Fruit fly (Drosophila melanogaster) whole organism, embryonic: ENCODE data around the gene mRpS33.
A peak's percentile ranks its signal among the peaks of the same experiment; 100 is the strongest.

Experiments
- Atf-2 ChIP-seq: fragments of 200-800 bp; sonication (Bioruptor generic); optimal IDR thresholded peaks from 2 replicates; lab custom pipeline; 2016; ENCODE audit warnings: missing biosample characterization, missing genetic modification characterization
- C15 ChIP-seq: fragments of 200-800 bp; sonication (Bioruptor generic); IDR thresholded peaks from 3 replicates; pipeline ENCODE4 v1.3.6; 2022; ENCODE audit warnings: missing biosample characterization, missing genetic modification characterization
- CG10267 ChIP-seq: fragments of 200-800 bp; sonication (Bioruptor generic); optimal IDR thresholded peaks from 2 replicates; lab custom pipeline; 2018; ENCODE audit warnings: missing biosample characterization, mild to moderate bottlenecking, missing genetic modification characterization, moderate library complexity
- CG10274 ChIP-seq: fragments of 200-800 bp; sonication (Bioruptor generic); optimal IDR thresholded peaks from 3 replicates; lab custom pipeline; 2017; ENCODE audit warnings: missing biosample characterization, mild to moderate bottlenecking, missing genetic modification characterization
- CG10462 ChIP-seq: fragments of 200-800 bp; sonication (Bioruptor generic); optimal IDR thresholded peaks from 2 replicates; lab custom pipeline; 2016; ENCODE audit warnings: missing biosample characterization, missing genetic modification characterization
- CG11456 ChIP-seq: fragments of 200-800 bp; sonication (Bioruptor generic); IDR thresholded peaks from 3 replicates; pipeline ENCODE4 v1.3.6; 2022; ENCODE audit warnings: missing biosample characterization, missing genetic modification characterization
- CG12942 ChIP-seq: fragments of 200-800 bp; sonication (Bioruptor generic); optimal IDR thresholded peaks from 3 replicates; lab custom pipeline; 2016; ENCODE audit warnings: missing biosample characterization, missing genetic modification characterization
- CG16779 ChIP-seq: fragments of 200-800 bp; sonication (Bioruptor generic); IDR thresholded peaks from 2 replicates; pipeline ENCODE4 v1.3.6; 2022; ENCODE audit warnings: missing biosample characterization, missing genetic modification characterization
- CG32767 ChIP-seq: fragments of 200-800 bp; sonication (Bioruptor generic); IDR thresholded peaks from 2 replicates; pipeline ENCODE4 v1.3.6; 2022; ENCODE audit warnings: missing biosample characterization, missing genetic modification characterization
- CG4854 ChIP-seq: fragments of 200-800 bp; sonication (Bioruptor generic); optimal IDR thresholded peaks from 2 replicates; lab custom pipeline; 2016; ENCODE audit warnings: missing biosample characterization, missing genetic modification characterization, inconsistent platforms
- CG6689 ChIP-seq: fragments of 200-800 bp; sonication (Bioruptor generic); IDR thresholded peaks from 2 replicates; pipeline ENCODE4 v1.3.6; 2022; ENCODE audit warnings: missing biosample characterization, missing genetic modification characterization
- CG7745 ChIP-seq: fragments of 200-800 bp; sonication (Bioruptor generic); optimal IDR thresholded peaks from 2 replicates; lab custom pipeline; 2018; ENCODE audit warnings: missing biosample characterization, mild to moderate bottlenecking, missing genetic modification characterization, moderate library complexity
- CG8388 ChIP-seq: fragments of 200-800 bp; sonication (Bioruptor generic); optimal IDR thresholded peaks from 2 replicates; lab custom pipeline; 2019; ENCODE audit warnings: missing biosample characterization, mild to moderate bottlenecking, missing genetic modification characterization, moderate library complexity
- CG8944 ChIP-seq: fragments of 200-800 bp; sonication (Bioruptor generic); optimal IDR thresholded peaks from 3 replicates; lab custom pipeline; 2016; ENCODE audit warnings: missing biosample characterization, missing genetic modification characterization
- CG9437 ChIP-seq: fragments of 200-800 bp; sonication (Bioruptor generic); optimal IDR thresholded peaks from 2 replicates; lab custom pipeline; 2018; ENCODE audit warnings: missing biosample characterization, mild to moderate bottlenecking, missing genetic modification characterization
- D ChIP-seq, 2 experiments: fragments of 200-800 bp in 1 of 2; fragments of >200 bp in 1 of 2; sonication (Bioruptor generic) in 1 of 2; optimal IDR thresholded peaks; 2 replicates in 1 of 2; 3 replicates in 1 of 2; lab custom pipeline; 2017; ENCODE audit warnings: mild to moderate bottlenecking in 1 of 2, missing biosample characterization in 1 of 2, missing genetic modification characterization in 1 of 2, missing genetic modification reagents in 1 of 2
- Doc3 ChIP-seq: fragments of 200-800 bp; sonication (Bioruptor generic); IDR thresholded peaks from 3 replicates; pipeline ENCODE4 v1.3.6; 2022; ENCODE audit warnings: missing biosample characterization, missing genetic modification characterization; ENCODE audit not compliant: partially characterized antibody
- Gsc ChIP-seq: fragments of 200-800 bp; sonication (Bioruptor generic); IDR thresholded peaks from 2 replicates; pipeline ENCODE4 v1.3.6; 2022; ENCODE audit warnings: missing biosample characterization, missing genetic modification characterization
- H2.0 ChIP-seq: fragments of 200-800 bp; sonication (Bioruptor generic); IDR thresholded peaks from 2 replicates; pipeline ENCODE4 v1.3.6; 2022; ENCODE audit warnings: missing biosample characterization, missing genetic modification characterization
- HmgZ ChIP-seq: fragments of 200-800 bp; sonication (Bioruptor generic); optimal IDR thresholded peaks from 2 replicates; lab custom pipeline; 2018; ENCODE audit warnings: missing biosample characterization, mild to moderate bottlenecking, missing genetic modification characterization
- Hr51 ChIP-seq, 2 experiments: fragments of 200-800 bp; sonication (Bioruptor generic); optimal IDR thresholded peaks; 2 replicates in 1 of 2; 3 replicates in 1 of 2; lab custom pipeline; 2016 to 2018; ENCODE audit warnings: missing biosample characterization in 2 of 2, missing genetic modification characterization in 2 of 2, mild to moderate bottlenecking in 1 of 2, moderate library complexity in 1 of 2
- Lpt ChIP-seq: fragments of >200 bp; optimal IDR thresholded peaks from 2 replicates; lab custom pipeline; 2018; ENCODE audit warnings: missing biosample characterization, missing genetic modification characterization
- MTF-1 ChIP-seq: fragments of 200-800 bp; sonication (Bioruptor generic); optimal IDR thresholded peaks from 2 replicates; lab custom pipeline; 2018; ENCODE audit warnings: missing biosample characterization, mild to moderate bottlenecking, missing genetic modification characterization, borderline replicate concordance
- NFAT ChIP-seq: fragments of 200-800 bp; sonication (Bioruptor generic); IDR thresholded peaks from 2 replicates; pipeline ENCODE4 v1.3.6; 2022; ENCODE audit warnings: missing biosample characterization, missing genetic modification characterization
- Oli ChIP-seq: fragments of 200-800 bp; sonication (Bioruptor generic); optimal IDR thresholded peaks from 2 replicates; lab custom pipeline; 2018; ENCODE audit warnings: missing biosample characterization, mild to moderate bottlenecking, missing genetic modification characterization, moderate library complexity
- Opbp ChIP-seq: fragments of 200-800 bp; sonication (Bioruptor generic); IDR thresholded peaks from 3 replicates; pipeline ENCODE4 v1.3.6; 2022; ENCODE audit warnings: missing biosample characterization, missing genetic modification characterization; ENCODE audit not compliant: partially characterized antibody
- Sox102F ChIP-seq: fragments of 200-800 bp; sonication (Bioruptor generic); optimal IDR thresholded peaks from 2 replicates; lab custom pipeline; 2018; ENCODE audit warnings: missing biosample characterization, mild to moderate bottlenecking, missing genetic modification characterization, moderate library complexity
- Xrp1 ChIP-seq: fragments of 200-800 bp; sonication (Bioruptor generic); IDR thresholded peaks from 2 replicates; pipeline ENCODE4 v1.3.6; 2022; ENCODE audit warnings: missing biosample characterization, missing genetic modification characterization
- bsh ChIP-seq, 2 experiments: fragments of 200-800 bp; sonication (Bioruptor generic); optimal IDR thresholded peaks; 2 replicates each; lab custom pipeline; 2017 to 2018; ENCODE audit warnings: mild to moderate bottlenecking in 2 of 2, missing biosample characterization in 2 of 2, missing genetic modification characterization in 2 of 2, moderate library complexity in 1 of 2
- cas ChIP-seq: fragments of 200-800 bp; sonication (Bioruptor generic); IDR thresholded peaks from 2 replicates; pipeline ENCODE4 v1.3.6; 2022; ENCODE audit warnings: missing biosample characterization, missing genetic modification characterization
- chif ChIP-seq, 2 experiments: fragments of 200-800 bp; sonication (Bioruptor generic); optimal IDR thresholded peaks; 3 replicates each; lab custom pipeline; 2016; ENCODE audit warnings: missing biosample characterization in 2 of 2, missing genetic modification characterization in 2 of 2
- da ChIP-seq: fragments of 200-800 bp; sonication (Bioruptor generic); optimal IDR thresholded peaks from 2 replicates; lab custom pipeline; 2016; ENCODE audit warnings: missing biosample characterization, missing genetic modification characterization
- disco-r ChIP-seq: fragments of 200-800 bp; sonication (Bioruptor generic); optimal IDR thresholded peaks from 2 replicates; lab custom pipeline; 2016; ENCODE audit warnings: missing biosample characterization, missing genetic modification characterization
- gcm ChIP-seq: fragments of 200-800 bp; sonication (Bioruptor generic); optimal IDR thresholded peaks from 2 replicates; lab custom pipeline; 2019; ENCODE audit warnings: missing biosample characterization, mild to moderate bottlenecking, missing genetic modification characterization, moderate library complexity
- hb ChIP-seq: fragments of 200-800 bp; sonication (Bioruptor generic); IDR thresholded peaks from 3 replicates; pipeline ENCODE4 v1.3.6; 2022; ENCODE audit warnings: missing biosample characterization, missing genetic modification characterization; ENCODE audit not compliant: partially characterized antibody
- jigr1 ChIP-seq: fragments of 200-800 bp; sonication (Bioruptor generic); IDR thresholded peaks from 3 replicates; pipeline ENCODE4 v1.3.6; 2022; ENCODE audit warnings: missing biosample characterization, missing genetic modification characterization
- maf-S ChIP-seq: fragments of 200-800 bp; sonication (Bioruptor generic); optimal IDR thresholded peaks from 2 replicates; lab custom pipeline; 2016; ENCODE audit warnings: missing biosample characterization, missing genetic modification characterization
- mam ChIP-seq: fragments of 200-800 bp; sonication (Bioruptor generic); optimal IDR thresholded peaks from 3 replicates; lab custom pipeline; 2016; ENCODE audit warnings: missing biosample characterization, missing genetic modification characterization
- odd ChIP-seq: fragments of 200-800 bp; sonication (Bioruptor generic); optimal IDR thresholded peaks from 2 replicates; lab custom pipeline; 2017; ENCODE audit warnings: missing biosample characterization, mild to moderate bottlenecking, missing genetic modification characterization
- onecut ChIP-seq: fragments of 200-800 bp; sonication (Bioruptor generic); IDR thresholded peaks from 2 replicates; pipeline ENCODE4 v1.3.6; 2022; ENCODE audit warnings: missing biosample characterization, missing genetic modification characterization
- pan ChIP-seq, 4 experiments: fragments of >200 bp in 3 of 4; fragments of 200-800 bp in 1 of 4; sonication (Bioruptor generic) in 1 of 4; optimal IDR thresholded peaks in 3 of 4; IDR thresholded peaks in 1 of 4; 2 replicates each; pipeline versions ENCODE4 v1.3.6 to Lab custom; 2017 to 2022; ENCODE audit warnings: missing biosample characterization in 2 of 4, missing genetic modification characterization in 2 of 4, mixed read lengths in 1 of 4
- phol ChIP-seq: fragments of 200-800 bp; sonication (Bioruptor generic); optimal IDR thresholded peaks from 3 replicates; lab custom pipeline; 2018; ENCODE audit warnings: missing biosample characterization, mild to moderate bottlenecking, missing genetic modification characterization, moderate library complexity
- pros ChIP-seq: fragments of 200-800 bp; sonication (Bioruptor generic); optimal IDR thresholded peaks from 3 replicates; lab custom pipeline; 2019; ENCODE audit warnings: missing biosample characterization, mild to moderate bottlenecking, missing genetic modification characterization, moderate library complexity
- sd ChIP-seq: fragments of 200-800 bp; sonication (Bioruptor generic); optimal IDR thresholded peaks from 3 replicates; lab custom pipeline; 2018; ENCODE audit warnings: missing biosample characterization, mild to moderate bottlenecking, missing genetic modification characterization, moderate library complexity
- wdn ChIP-seq: fragments of 200-800 bp; sonication (Bioruptor generic); IDR thresholded peaks from 2 replicates; pipeline ENCODE4 v1.3.6; 2022; ENCODE audit warnings: missing biosample characterization, missing genetic modification characterization
- wek ChIP-seq: fragments of 200-800 bp; sonication (Bioruptor generic); optimal IDR thresholded peaks from 3 replicates; lab custom pipeline; 2018; ENCODE audit warnings: missing biosample characterization, mild to moderate bottlenecking, missing genetic modification characterization, moderate library complexity
- zen ChIP-seq: fragments of 200-800 bp; sonication (Bioruptor generic); optimal IDR thresholded peaks from 3 replicates; lab custom pipeline; 2018; ENCODE audit warnings: missing biosample characterization, mild to moderate bottlenecking, missing genetic modification characterization, moderate library complexity

Gene mRpS33

DNA sequence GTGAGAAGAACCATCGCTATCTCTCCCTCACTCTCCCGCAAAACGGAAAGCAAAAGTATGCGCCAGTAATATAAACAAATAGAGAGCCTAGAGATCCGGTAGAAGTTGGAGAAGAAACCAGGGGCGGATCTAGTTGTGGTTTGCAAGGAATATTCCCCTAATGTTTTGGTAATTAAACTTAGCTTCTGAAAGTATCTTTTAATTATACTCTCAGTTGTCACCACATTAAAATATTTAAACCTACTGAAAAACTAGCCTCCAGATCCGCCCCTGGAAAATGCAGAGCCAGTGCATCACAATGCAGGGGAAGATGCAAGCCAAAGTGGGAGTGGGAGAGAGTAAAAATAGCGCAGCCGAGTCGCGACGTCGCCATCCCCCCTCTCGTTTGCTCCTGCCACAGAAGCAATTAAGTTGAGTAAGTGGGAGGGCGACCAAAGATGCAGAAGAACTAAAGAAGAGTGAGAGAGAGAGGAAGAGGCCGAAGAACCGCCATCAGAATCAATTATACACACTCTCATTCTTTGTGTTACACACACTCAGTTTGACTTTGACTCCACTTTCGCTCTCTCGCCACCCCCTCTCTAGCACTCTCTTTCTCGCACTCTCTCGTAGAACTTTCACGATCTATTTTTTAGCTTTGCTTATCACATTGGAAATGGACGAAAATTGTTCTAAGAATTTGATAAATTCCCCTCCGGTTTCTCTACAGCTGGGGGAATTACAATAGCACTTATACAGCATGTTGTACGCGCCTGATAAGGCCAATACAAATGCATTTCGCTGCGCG is 13.0 kb upstream of the mRpS33 start (continued):
- TF ChIP-seq sd (tag; lab: Kevin White, UChicago) (peak; percentile 62), disco-r (peak; percentile 80), CG8944 (GFP tag; lab: Kevin White, UChicago) (peak; percentile 96), hb (peak; percentile 63; the same call in 2 of the 3 replicates), pros (peak; percentile 96), CG10462 (GFP tag; lab: Kevin White, UChicago) (peak; percentile 87), CG8388 (GFP tag; lab: Kevin White, UChicago) (peak; percentile 91), wek (peak; percentile 80), Hr51 (GFP tag; optimal IDR thresholded peaks at IDR 0.05; lab: Kevin White, UChicago) (peak; percentile 81 to 83), Sox102F (peak; percentile 97), CG12942 (GFP tag; lab: Kevin White, UChicago) (peak; percentile 85), CG7745 (tag; lab: Kevin White, UChicago) (peak; percentile 75), H2.0 (peak; percentile 96), CG9437 (GFP tag; lab: Kevin White, UChicago) (peak; percentile 82), Lpt (GFP tag; lab: Kevin White, UChicago) (no peak), CG10274 (GFP tag; lab: Kevin White, UChicago) (peak; percentile 83), jigr1 (GFP tag; lab: Robert Waterston, UW) (peak; percentile 91), chif (GFP tag; optimal IDR thresholded peaks at IDR 0.05; lab: Kevin White, UChicago) (peak; percentile 93 to 96), Atf-2 (peak; percentile 87), pan (optimal IDR thresholded peaks at IDR 0.05; lab: Kevin White, UChicago) (no peak), pan (GFP tag; optimal IDR thresholded peaks at IDR 0.05 in 1 of 2, IDR thresholded peaks at IDR 0.05 in 1 of 2) (peak in 1 of 2 experiments; percentile 92), Xrp1 (peak; percentile 98), maf-S (peak; percentile 84), Doc3 (GFP tag; lab: Robert Waterston, UW) (no peak), gcm (GFP tag; lab: Kevin White, UChicago) (peak; percentile 85), phol (tag; lab: Kevin White, UChicago) (peak; percentile 96), CG11456 (peak; percentile 95), Opbp (GFP tag; lab: Robert Waterston, UW) (peak; percentile 92), cas (peak; percentile 75), CG32767 (GFP tag; lab: Robert Waterston, UW) (peak; percentile 88), Oli (tag; lab: Kevin White, UChicago) (peak; percentile 93), Gsc (peak; percentile 97; the same call in 1 of the 2 replicates), NFAT (GFP tag; lab: Robert Waterston, UW) (peak; percentile 75), odd (peak; percentile 56), mam (peak; percentile 90), onecut (peak; percentile 88), bsh (GFP tag; optimal IDR thresholded peaks at IDR 0.05; lab: Kevin White, UChicago) (peak; percentile 95 to 99), C15 (GFP tag; lab: Robert Waterston, UW) (peak; percentile 83; the same call in 1 of the 3 replicates), HmgZ (peak; percentile 80), CG4854 (GFP tag; lab: Kevin White, UChicago) (peak; percentile 78), CG6689 (GFP tag; lab: Robert Waterston, UW) (peak; percentile 93), D (optimal IDR thresholded peaks at IDR 0.05; lab: Kevin White, UChicago) (no peak), D (GFP tag; optimal IDR thresholded peaks at IDR 0.05; lab: Kevin White, UChicago) (peak; percentile 97), wdn (GFP tag; lab: Robert Waterston, UW) (peak; percentile 80), zen (tag; lab: Kevin White, UChicago) (peak; percentile 93), da (GFP tag; lab: Kevin White, UChicago) (peak; percentile 80), CG10267 (peak; percentile 88), CG16779 (GFP tag; lab: Robert Waterston, UW) (peak; percentile 84), MTF-1 (peak; percentile 91)
